Fruit fly (Drosophila melanogaster) Kc167 (cell line): ENCODE results near the gene CG8773.

Experiments
- h ChIP-seq: fragments of >200 bp; optimal IDR thresholded peaks from 3 replicates; lab custom pipeline; 2018; ENCODE audit warnings: missing external identifiers
- psq ChIP-seq: fragments of >200 bp; optimal IDR thresholded peaks from 2 replicates; lab custom pipeline; 2017; ENCODE audit warnings: missing external identifiers
- ttk ChIP-seq: sonication (Bioruptor generic); optimal IDR thresholded peaks from 2 replicates; lab custom pipeline; 2017; ENCODE audit warnings: missing external identifiers

DNA sequence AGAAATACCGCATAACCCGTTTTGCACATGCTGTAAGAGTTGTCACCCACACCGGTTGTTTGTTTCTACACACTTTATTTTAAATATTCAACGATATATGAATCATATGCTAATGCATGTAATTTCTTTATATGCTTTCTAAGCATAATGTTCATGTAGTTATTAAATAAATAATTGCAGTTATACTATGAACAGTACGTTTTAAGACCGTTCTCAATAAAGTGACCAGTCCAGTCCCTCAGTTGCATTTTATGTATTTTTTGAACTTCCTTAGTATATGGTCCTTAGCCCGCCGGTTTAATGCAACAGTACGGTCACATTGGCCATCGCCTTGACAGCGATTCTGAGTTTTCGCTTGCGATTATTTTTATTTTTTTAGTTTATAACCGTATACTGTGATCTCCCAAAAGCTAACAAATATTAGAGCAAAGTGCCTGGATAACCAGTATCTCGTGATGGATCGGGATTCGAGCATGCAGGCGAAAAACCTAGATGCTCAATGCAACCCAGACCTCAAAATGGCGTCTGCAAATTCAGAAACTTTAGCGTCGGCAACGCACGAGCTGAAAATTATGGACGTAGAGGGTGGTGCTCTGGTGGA is 30.4 kb upstream of the CG8773 start, which contains the start of gene Ravus:
- TF ChIP-seq ttk (lab: Kevin White, UChicago) = no peak
- no peak for TF ChIP-seq h
- no peak for TF ChIP-seq psq (lab: Kevin White, UChicago)
